Worm (Caenorhabditis elegans) whole organism, late embryonic: ENCODE measurements around the gene K05F6.8.
A peak's percentile ranks its signal among the peaks of the same experiment; 100 is the strongest.

ENCODE experiments used
- ama-1 ChIP-seq: fragments of 150-350 bp; optimal IDR thresholded peaks from 2 replicates; lab custom pipeline; 2014
- ceh-14 ChIP-seq: sonication (generic microtip); optimal IDR thresholded peaks from 2 replicates; lab custom pipeline; 2016; ENCODE audit warnings: missing genotype, missing genetic modification characterization, missing compliant biosample characterization
- ceh-18 ChIP-seq: sonication (generic microtip); optimal IDR thresholded peaks from 2 replicates; lab custom pipeline; 2016; ENCODE audit warnings: missing genetic modification characterization, missing compliant biosample characterization
- ceh-2 ChIP-seq: sonication (generic microtip); optimal IDR thresholded peaks from 2 replicates; lab custom pipeline; 2016; ENCODE audit warnings: missing genotype, missing genetic modification characterization, missing compliant biosample characterization
- ceh-30 ChIP-seq: fragments of 150-350 bp; optimal IDR thresholded peaks from 2 replicates; lab custom pipeline; 2014; ENCODE audit warnings: missing biosample characterization, missing genetic modification characterization
- ceh-31 ChIP-seq: sonication (generic microtip); optimal IDR thresholded peaks from 2 replicates; lab custom pipeline; 2016; ENCODE audit warnings: missing genetic modification characterization, missing compliant biosample characterization
- ceh-34 ChIP-seq: sonication (generic microtip); optimal IDR thresholded peaks from 2 replicates; lab custom pipeline; 2016; ENCODE audit warnings: mild to moderate bottlenecking, missing genetic modification characterization, missing compliant biosample characterization
- ceh-48 ChIP-seq: sonication (generic microtip); optimal IDR thresholded peaks from 2 replicates; lab custom pipeline; 2016; ENCODE audit warnings: missing genetic modification characterization, inconsistent platforms, missing compliant biosample characterization
- elt-2 ChIP-seq: sonication (generic microtip); optimal IDR thresholded peaks from 2 replicates; lab custom pipeline; 2016; ENCODE audit warnings: missing genetic modification reagents, missing genetic modification characterization, missing compliant biosample characterization
- elt-4 ChIP-seq: sonication (generic microtip); optimal IDR thresholded peaks from 2 replicates; lab custom pipeline; 2016; ENCODE audit warnings: missing genetic modification characterization, missing compliant biosample characterization
- ets-4 ChIP-seq: sonication (generic microtip); optimal IDR thresholded peaks from 2 replicates; lab custom pipeline; 2016; ENCODE audit warnings: missing genetic modification characterization, missing compliant biosample characterization
- eyg-1 ChIP-seq: sonication (generic microtip); optimal IDR thresholded peaks from 2 replicates; lab custom pipeline; 2016; ENCODE audit warnings: missing genotype, missing genetic modification characterization, missing compliant biosample characterization
- hlh-15 ChIP-seq: sonication (generic microtip); optimal IDR thresholded peaks from 2 replicates; lab custom pipeline; 2016; ENCODE audit warnings: missing genetic modification characterization, missing compliant biosample characterization
- hlh-30 ChIP-seq: sonication (generic microtip); optimal IDR thresholded peaks from 2 replicates; lab custom pipeline; 2017; ENCODE audit warnings: antibody characterized with exemption, missing genetic modification characterization, missing compliant biosample characterization; ENCODE audit not compliant: insufficient read depth
- hlh-8 ChIP-seq: sonication (generic microtip); optimal IDR thresholded peaks from 2 replicates; lab custom pipeline; 2016; ENCODE audit warnings: missing genotype, missing genetic modification characterization, missing compliant biosample characterization
- lin-11 ChIP-seq: fragments of 200-800 bp; sonication (Bioruptor generic); optimal IDR thresholded peaks from 2 replicates; lab custom pipeline; 2018; ENCODE audit warnings: mild to moderate bottlenecking, missing genetic modification characterization, missing compliant biosample characterization
- madf-2 ChIP-seq: sonication (generic microtip); optimal IDR thresholded peaks from 2 replicates; lab custom pipeline; 2017; ENCODE audit warnings: missing genetic modification characterization, missing compliant biosample characterization
- odd-2 ChIP-seq: sonication (generic microtip); optimal IDR thresholded peaks from 2 replicates; lab custom pipeline; 2017; ENCODE audit warnings: antibody characterized with exemption, mild to moderate bottlenecking, missing genetic modification characterization, missing compliant biosample characterization
- pax-1 ChIP-seq: fragments of 150-350 bp; optimal IDR thresholded peaks from 2 replicates; lab custom pipeline; 2014; ENCODE audit warnings: missing biosample characterization, missing genetic modification characterization
- pqm-1 ChIP-seq: sonication (generic microtip); optimal IDR thresholded peaks from 2 replicates; lab custom pipeline; 2016; ENCODE audit warnings: missing genetic modification characterization, missing compliant biosample characterization
- pros-1 ChIP-seq: fragments of 150-350 bp; optimal IDR thresholded peaks from 2 replicates; lab custom pipeline; 2014; ENCODE audit warnings: missing biosample characterization, missing genetic modification reagents, missing genetic modification characterization
- rnt-1 ChIP-seq: sonication (generic microtip); optimal IDR thresholded peaks from 2 replicates; lab custom pipeline; 2016; ENCODE audit warnings: missing genetic modification characterization, missing compliant biosample characterization
- sox-4 ChIP-seq: sonication (generic microtip); optimal IDR thresholded peaks from 2 replicates; lab custom pipeline; 2017; ENCODE audit warnings: mild to moderate bottlenecking, missing genetic modification characterization, inconsistent platforms, missing compliant biosample characterization
- syd-9 ChIP-seq: sonication (generic microtip); optimal IDR thresholded peaks from 2 replicates; lab custom pipeline; 2016; ENCODE audit warnings: mild to moderate bottlenecking, missing genetic modification characterization, moderate library complexity, missing compliant biosample characterization
- unc-42 ChIP-seq: sonication (generic microtip); optimal IDR thresholded peaks from 2 replicates; lab custom pipeline; 2016; ENCODE audit warnings: missing genotype, missing genetic modification characterization, missing compliant biosample characterization
- unc-55 ChIP-seq: sonication (generic microtip); optimal IDR thresholded peaks from 2 replicates; lab custom pipeline; 2017; ENCODE audit warnings: missing biosample characterization, missing genetic modification reagents, missing genetic modification characterization
- unc-86 ChIP-seq: sonication (generic microtip); optimal IDR thresholded peaks from 2 replicates; lab custom pipeline; 2016; ENCODE audit warnings: missing genetic modification characterization, missing compliant biosample characterization

The K05F6.8 gene

DNA sequence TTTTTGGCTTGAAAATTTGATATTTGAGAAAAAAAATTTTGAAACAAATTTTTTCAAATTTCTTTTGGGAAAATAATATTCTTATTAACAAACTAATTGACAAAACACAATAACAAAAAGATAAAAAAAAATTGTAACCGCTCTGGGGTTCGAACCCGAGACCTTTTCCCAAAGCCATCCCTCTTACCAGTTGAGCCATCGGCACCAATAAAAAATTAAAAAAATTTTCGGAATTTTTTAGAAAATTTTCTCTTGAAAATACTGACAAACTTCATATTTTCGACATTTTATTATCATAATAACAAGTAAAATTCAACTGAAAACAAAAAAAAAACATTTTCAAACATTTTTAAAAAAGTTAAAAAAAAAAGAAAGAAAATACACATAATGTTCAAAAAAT is 45.6 kb downstream of the K05F6.8 start:
- TF ChIP-seq ceh-34 (tag; lab: Kevin White, UChicago) (no peak), eyg-1 (no peak), lin-11 (tag; lab: Kevin White, UChicago) (no peak), ets-4 (tag; lab: Kevin White, UChicago) (no peak), unc-86 (no peak)
- TF ChIP-seq, all 69 proteins: peak for 0

DNA sequence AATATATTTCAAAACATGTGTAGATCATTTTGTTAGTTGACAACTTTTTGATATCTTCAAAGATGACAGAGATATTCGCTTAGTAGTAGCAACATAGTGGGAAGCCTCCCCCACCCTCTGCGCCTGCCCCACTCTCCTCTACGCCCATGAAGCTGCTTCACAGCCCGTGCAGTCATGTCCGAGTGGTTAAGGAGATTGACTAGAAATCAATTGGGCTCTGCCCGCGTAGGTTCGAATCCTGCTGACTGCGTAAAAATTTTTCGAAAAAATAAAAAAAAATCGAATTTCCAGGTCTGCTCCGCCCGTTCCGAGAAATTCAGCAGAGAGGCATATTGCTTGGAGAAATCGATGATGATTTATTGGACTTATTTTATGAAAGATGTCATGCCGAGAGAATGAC is 47.7 kb downstream of the K05F6.8 start:
- TF ChIP-seq pros-1 (tag; lab: Kevin White, UChicago) (no peak), ceh-48 (tag; lab: Kevin White, UChicago) (peak; percentile 43), hlh-8 (tag; lab: Kevin White, UChicago) (no peak), ceh-18 (tag; lab: Kevin White, UChicago) (peak; percentile 15), syd-9 (peak; percentile 22), unc-42 (tag; lab: Kevin White, UChicago) (peak; percentile 54)

DNA sequence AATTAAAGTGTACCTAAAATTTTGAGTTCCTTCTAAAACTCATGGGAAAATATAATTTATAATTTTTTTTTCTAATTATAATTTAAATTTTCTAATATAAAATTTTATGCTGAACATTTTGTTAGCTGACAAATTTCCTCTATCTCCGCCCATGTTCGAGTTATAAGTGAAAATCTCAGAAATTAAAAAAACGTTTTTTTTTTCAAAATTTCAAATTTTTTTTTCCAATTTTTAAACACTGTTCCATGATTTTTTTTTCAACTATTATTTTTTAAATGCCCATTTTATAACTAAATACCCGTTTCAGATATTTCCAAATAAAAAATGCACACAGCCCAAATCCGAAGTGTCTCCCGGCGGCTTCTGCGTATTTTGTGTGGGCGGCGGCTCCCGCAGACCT is 48.6 kb downstream of the K05F6.8 start, which contains the start of gene Y51H7BR.8:
Gene Y51H7BR.8 (plus strand): TSS at position 301 of the 400 bp plus-strand sequence.
- TF ChIP-seq madf-2 (tag; lab: Kevin White, UChicago): no peak
- TF ChIP-seq ceh-14: no peak
- TF ChIP-seq elt-2 (tag; lab: Kevin White, UChicago): no peak
- no peak for TF ChIP-seq ceh-34 (tag; lab: Kevin White, UChicago)
- no peak for TF ChIP-seq ceh-30 (tag; lab: Kevin White, UChicago)
- TF ChIP-seq sox-4 (tag; lab: Kevin White, UChicago): no peak
- no peak for TF ChIP-seq odd-2 (tag; lab: Kevin White, UChicago)

DNA sequence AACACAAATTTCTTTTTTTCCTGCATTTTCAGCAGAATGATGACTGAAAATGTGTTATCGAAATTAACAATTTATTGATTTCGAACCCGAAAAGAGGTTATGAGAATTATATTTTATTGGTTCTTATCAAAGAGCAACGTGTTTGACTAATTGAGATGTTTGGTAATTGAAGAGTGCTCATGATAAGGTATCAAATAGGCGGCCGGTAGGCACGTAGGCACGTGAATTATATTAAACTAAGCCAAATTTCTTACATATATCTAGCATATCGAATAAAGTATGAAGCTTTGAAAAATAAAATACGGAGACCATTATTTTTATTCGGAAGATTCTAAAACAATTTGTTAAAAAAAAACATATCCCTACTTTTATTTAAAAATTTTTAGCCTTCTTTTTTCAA is 50.2 kb downstream of the K05F6.8 start, which contains the start of gene math-45:
Gene math-45 (minus strand): TSS at position 101 of the 400 bp plus-strand sequence.
- no peak for TF ChIP-seq hlh-30 (tag; lab: Kevin White, UChicago)
- no peak for TF ChIP-seq pax-1 (tag; lab: Kevin White, UChicago)
- no peak for TF ChIP-seq unc-55 (GFP tag; lab: Kevin White, UChicago)
- no peak for TF ChIP-seq hlh-15 (tag; lab: Kevin White, UChicago)
- TF ChIP-seq ceh-14: no peak
- TF ChIP-seq elt-4 (tag; lab: Kevin White, UChicago): no peak
- TF ChIP-seq ceh-18 (tag; lab: Kevin White, UChicago): no peak
- no peak for TF ChIP-seq ama-1 (lab: Kevin White, UChicago)
- no peak for TF ChIP-seq ceh-2 (tag; lab: Kevin White, UChicago)
- no peak for TF ChIP-seq ceh-31 (tag; lab: Kevin White, UChicago)
- TF ChIP-seq pqm-1 (tag; lab: Kevin White, UChicago): no peak
- no peak for TF ChIP-seq unc-86
- no peak for TF ChIP-seq rnt-1
- no peak for TF ChIP-seq pros-1 (tag; lab: Kevin White, UChicago)
